Worm (Caenorhabditis elegans) whole organism, L2 larva: ENCODE results near the gene pgp-3.

Experiments used
- C34F6.9 ChIP-seq: fragments of 150-350 bp; optimal IDR thresholded peaks from 2 replicates; lab custom pipeline; 2014; ENCODE audit warnings: missing biosample characterization, missing genetic modification characterization
- F13H6.1 ChIP-seq: sonication (generic microtip); optimal IDR thresholded peaks from 2 replicates; lab custom pipeline; 2016; ENCODE audit warnings: missing genetic modification characterization, missing compliant biosample characterization
- alr-1 ChIP-seq: fragments of 150-350 bp; optimal IDR thresholded peaks from 2 replicates; lab custom pipeline; 2014; ENCODE audit warnings: missing biosample characterization, missing genetic modification characterization
- ama-1 ChIP-seq: fragments of 150-350 bp; optimal IDR thresholded peaks from 2 replicates; lab custom pipeline; 2018; ENCODE audit warnings: inconsistent platforms
- dmd-4 ChIP-seq: sonication (generic microtip); optimal IDR thresholded peaks from 2 replicates; lab custom pipeline; 2017; ENCODE audit warnings: missing biosample characterization, missing genetic modification characterization
- egl-27 ChIP-seq: sonication (generic microtip); optimal IDR thresholded peaks from 3 replicates; lab custom pipeline; 2017; ENCODE audit warnings: missing biosample characterization, missing genetic modification reagents, missing genetic modification characterization
- lin-13 ChIP-seq: fragments of 150-350 bp; optimal IDR thresholded peaks from 2 replicates; lab custom pipeline; 2014; ENCODE audit warnings: missing biosample characterization, missing genetic modification reagents, missing genetic modification characterization
- nhr-10 ChIP-seq: sonication (generic microtip); optimal IDR thresholded peaks from 2 replicates; lab custom pipeline; 2017; ENCODE audit warnings: missing biosample characterization, missing genetic modification characterization
- nhr-237 ChIP-seq: fragments of 150-350 bp; optimal IDR thresholded peaks from 2 replicates; lab custom pipeline; 2014; ENCODE audit warnings: missing biosample characterization, missing genetic modification characterization
- nhr-6 ChIP-seq: fragments of 150-350 bp; optimal IDR thresholded peaks from 2 replicates; lab custom pipeline; 2014; ENCODE audit warnings: missing biosample characterization, missing genetic modification characterization
- nhr-77 ChIP-seq: fragments of 150-350 bp; optimal IDR thresholded peaks from 2 replicates; lab custom pipeline; 2014; ENCODE audit warnings: missing biosample characterization, missing genetic modification characterization
- unc-39 ChIP-seq: fragments of 150-350 bp; optimal IDR thresholded peaks from 2 replicates; lab custom pipeline; 2014; ENCODE audit warnings: missing biosample characterization, missing genetic modification characterization
- unc-62 ChIP-seq: fragments of 150-350 bp; optimal IDR thresholded peaks from 2 replicates; lab custom pipeline; 2014; ENCODE audit warnings: missing biosample characterization, missing genetic modification reagents, missing genetic modification characterization
- ztf-4 ChIP-seq: fragments of 150-350 bp; optimal IDR thresholded peaks from 2 replicates; lab custom pipeline; 2014; ENCODE audit warnings: missing biosample characterization, missing genetic modification characterization

ce11 chrX:11326827-11327226 is 25.1 kb upstream of the pgp-3 start, which contains the start of gene ZK455.5:
- no peak for TF ChIP-seq ama-1 (lab: Kevin White, UChicago)
- no peak for TF ChIP-seq unc-62
- TF ChIP-seq ztf-4 (tag; lab: Kevin White, UChicago) = no peak
- no peak for TF ChIP-seq unc-39
- no peak for TF ChIP-seq lin-13 (GFP tag; lab: Kevin White, UChicago)
- TF ChIP-seq nhr-10 (tag; lab: Kevin White, UChicago) = no peak
- TF ChIP-seq dmd-4 (tag; lab: Kevin White, UChicago) = no peak
- TF ChIP-seq C34F6.9 = no peak
- no peak for TF ChIP-seq F13H6.1 (tag; lab: Kevin White, UChicago)
- no peak for TF ChIP-seq nhr-237 (tag; lab: Kevin White, UChicago)
- no peak for TF ChIP-seq alr-1 (tag; lab: Kevin White, UChicago)
- TF ChIP-seq egl-27 = no peak
- TF ChIP-seq nhr-6 = no peak
- no peak for TF ChIP-seq nhr-77 (tag; lab: Kevin White, UChicago)
